Worm (Caenorhabditis elegans) whole organism, L1 larva: ENCODE measurements around the gene idpp-14.

ENCODE experiments used
- aly-2 ChIP-seq: fragments of 150-350 bp; optimal IDR thresholded peaks from 2 replicates; lab custom pipeline; 2014; ENCODE audit warnings: missing biosample characterization, missing genetic modification characterization
- ama-1 ChIP-seq: fragments of 150-350 bp; optimal IDR thresholded peaks from 2 replicates; lab custom pipeline; 2014
- egl-13 ChIP-seq: sonication (generic microtip); optimal IDR thresholded peaks from 2 replicates; lab custom pipeline; 2016; ENCODE audit warnings: missing genotype, missing genetic modification reagents, missing genetic modification characterization, missing compliant biosample characterization
- egl-27 ChIP-seq, 2 experiments: fragments of 150-350 bp in 1 of 2; sonication (generic microtip); optimal IDR thresholded peaks; 3 replicates each; lab custom pipeline; 2017 to 2018; ENCODE audit warnings: missing biosample characterization in 2 of 2, missing genetic modification characterization in 2 of 2, missing genetic modification reagents in 2 of 2
- elt-2 ChIP-seq: sonication (generic microtip); optimal IDR thresholded peaks from 2 replicates; lab custom pipeline; 2016; ENCODE audit warnings: missing genetic modification characterization, mild to moderate bottlenecking, inconsistent platforms, missing compliant biosample characterization, missing genetic modification reagents
- irx-1 ChIP-seq: sonication (generic microtip); optimal IDR thresholded peaks from 2 replicates; lab custom pipeline; 2016; ENCODE audit warnings: missing genetic modification characterization, missing compliant biosample characterization
- lin-13 ChIP-seq: fragments of 150-350 bp; optimal IDR thresholded peaks from 2 replicates; lab custom pipeline; 2014; ENCODE audit warnings: missing biosample characterization, missing genetic modification reagents, missing genetic modification characterization
- lsy-2 ChIP-seq, 2 experiments: fragments of 150-350 bp; optimal IDR thresholded peaks; 2 replicates each; lab custom pipeline; 2014; ENCODE audit warnings: missing biosample characterization in 2 of 2, missing genetic modification characterization in 2 of 2
- nhr-11 ChIP-seq: fragments of 150-350 bp; optimal IDR thresholded peaks from 2 replicates; lab custom pipeline; 2014; ENCODE audit warnings: missing biosample characterization, missing genetic modification characterization
- rnt-1 ChIP-seq: sonication (generic microtip); optimal IDR thresholded peaks from 2 replicates; lab custom pipeline; 2016; ENCODE audit warnings: mild to moderate bottlenecking, missing genetic modification characterization, moderate library complexity, missing compliant biosample characterization
- unc-62 ChIP-seq: fragments of 150-350 bp; optimal IDR thresholded peaks from 2 replicates; lab custom pipeline; 2014; ENCODE audit warnings: missing biosample characterization, missing genetic modification reagents, missing genetic modification characterization

DNA sequence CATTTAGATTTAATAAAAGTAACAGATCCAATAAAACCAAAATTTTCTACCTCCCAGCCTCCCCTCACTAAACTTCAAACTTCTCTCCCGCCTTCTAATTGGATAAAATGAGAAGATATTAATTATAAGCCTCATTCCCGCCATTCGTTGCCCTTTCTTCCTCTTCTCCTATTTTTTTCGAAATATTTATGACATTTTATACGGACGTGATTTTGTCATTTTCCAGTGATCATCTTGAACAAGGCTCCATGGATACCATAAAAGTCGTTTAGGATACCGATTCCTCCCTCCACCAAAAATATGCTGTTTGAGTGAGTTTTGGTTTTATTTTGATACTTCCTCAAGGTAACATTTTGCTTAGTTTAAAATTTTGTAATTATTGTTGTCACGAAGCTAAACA is 21.2 kb downstream of the idpp-14 start, which contains the start of gene ZK1073.2:
- TF ChIP-seq aly-2 (tag; lab: Kevin White, UChicago) (no peak), egl-13 (tag; lab: Kevin White, UChicago) (no peak), egl-27 (tag; optimal IDR thresholded peaks at IDR 0.05; lab: Kevin White, UChicago) (no peak), nhr-11 (tag; lab: Kevin White, UChicago) (no peak), elt-2 (tag; lab: Kevin White, UChicago) (no peak), irx-1 (tag; lab: Kevin White, UChicago) (no peak), rnt-1 (no peak), unc-62 (GFP tag; lab: Kevin White, UChicago) (no peak), lsy-2 (tag; optimal IDR thresholded peaks at IDR 0.05; lab: Kevin White, UChicago) (no peak), ama-1 (no peak), lin-13 (GFP tag; lab: Kevin White, UChicago) (no peak)
